Fruit fly (Drosophila melanogaster): ENCODE measurements around the gene CG1999.

Gene CG1999

DNA sequence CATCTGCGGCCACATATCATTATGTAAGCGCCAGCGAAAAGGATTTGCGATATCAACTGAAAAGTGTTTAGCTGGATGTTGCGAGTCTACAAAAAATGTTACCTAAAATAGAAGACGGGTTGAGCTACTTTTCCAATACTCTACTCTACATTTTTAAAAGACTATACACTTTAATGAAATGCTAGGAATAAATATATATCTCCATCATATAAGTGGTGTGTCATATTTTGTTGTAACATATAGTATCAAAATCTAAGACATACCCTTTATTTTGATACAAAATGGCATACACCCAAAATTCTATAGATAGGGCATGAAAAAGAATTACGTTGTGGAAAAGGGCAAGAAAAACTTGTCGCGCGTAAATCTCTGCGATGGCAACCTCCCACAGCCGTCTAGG, 15.6 kb upstream of the CG1999 start:
- TF ChIP-seq toe (GFP tag; optimal IDR thresholded peaks at IDR 0.05) = no peak
- no peak for TF ChIP-seq CG14711 (tag; optimal IDR thresholded peaks at IDR 0.05)
- TF ChIP-seq pad (GFP tag; optimal IDR thresholded peaks at IDR 0.05) = no peak
- no peak for TF ChIP-seq cic (GFP tag; optimal IDR thresholded peaks at IDR 0.05)

DNA sequence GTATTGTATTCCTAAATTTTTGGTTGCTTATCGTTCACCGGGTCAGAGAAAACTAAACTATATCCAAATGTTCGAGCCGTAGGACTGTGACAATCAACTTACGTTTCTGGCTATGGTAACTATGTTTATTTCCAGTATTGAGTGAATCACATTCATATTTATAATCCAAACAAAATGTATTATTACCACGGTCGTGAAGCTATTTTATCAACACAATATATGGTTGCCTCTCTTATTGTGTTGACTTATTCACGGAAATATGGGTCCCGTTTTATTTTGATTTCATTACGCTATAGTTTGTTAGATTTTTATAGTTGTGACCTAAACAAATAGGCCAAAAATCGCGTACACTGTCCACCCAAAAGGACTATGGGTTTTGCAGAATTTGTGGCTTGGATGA, 11.2 kb upstream of the CG1999 start, which contains the start of gene CG15034:
Gene CG15034 (minus strand): TSS at position 101 of the 400 bp plus-strand sequence.
- TF ChIP-seq CG5204 (GFP tag; optimal IDR thresholded peaks at IDR 0.05) (no peak), kay (GFP tag; ENCODE audit: borderline replicate concordance) (no peak), CG7101 (tag; optimal IDR thresholded peaks at IDR 0.05) (no peak)

DNA sequence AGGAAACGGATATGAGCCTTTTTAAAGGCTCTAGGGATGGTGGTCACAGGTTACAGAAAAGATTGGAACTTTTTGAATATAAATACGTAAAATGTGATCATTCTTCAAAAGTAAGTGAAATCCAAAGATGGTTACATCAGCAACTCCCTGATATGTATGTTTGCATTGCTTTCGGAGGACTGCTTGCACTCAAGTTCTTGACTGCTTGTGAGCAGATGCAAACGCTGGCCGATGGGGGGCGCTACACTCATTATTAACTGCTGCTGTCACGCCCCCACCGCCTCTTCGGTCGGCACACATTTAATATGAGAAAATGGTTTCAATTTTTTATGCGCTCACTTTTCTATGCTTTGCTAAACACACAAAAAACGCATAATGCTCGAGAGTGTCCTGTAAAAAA, 8.6 kb upstream of the CG1999 start:
- TF ChIP-seq CG11617 (GFP tag; optimal IDR thresholded peaks at IDR 0.05) (no peak), CG12768 (GFP tag; optimal IDR thresholded peaks at IDR 0.05) (no peak)

DNA sequence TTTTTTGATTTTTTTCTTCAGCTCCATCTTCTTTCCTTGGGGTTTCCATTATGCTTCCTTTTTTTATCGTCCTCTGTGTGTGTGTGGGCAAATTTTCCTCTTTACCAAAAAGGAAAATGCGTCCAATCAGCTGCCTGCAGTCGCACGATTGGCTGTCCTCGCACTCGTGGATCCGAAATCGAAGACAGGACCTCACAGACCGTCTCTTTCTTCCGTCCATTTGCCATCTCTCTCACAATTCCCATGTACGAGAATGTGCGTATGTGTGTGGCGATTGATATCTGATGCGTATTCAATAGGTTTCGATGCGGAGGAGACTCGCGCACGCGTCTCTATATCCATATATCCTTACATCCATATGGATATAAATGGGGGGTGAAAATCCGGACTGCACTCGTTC, 9.8 kb downstream of the CG1999 start:
- TF ChIP-seq pad (GFP tag; optimal IDR thresholded peaks at IDR 0.05) (no peak), tj (GFP tag; optimal IDR thresholded peaks at IDR 0.05) (no peak), Clk (GFP tag; optimal IDR thresholded peaks at IDR 0.05) (no peak)

DNA sequence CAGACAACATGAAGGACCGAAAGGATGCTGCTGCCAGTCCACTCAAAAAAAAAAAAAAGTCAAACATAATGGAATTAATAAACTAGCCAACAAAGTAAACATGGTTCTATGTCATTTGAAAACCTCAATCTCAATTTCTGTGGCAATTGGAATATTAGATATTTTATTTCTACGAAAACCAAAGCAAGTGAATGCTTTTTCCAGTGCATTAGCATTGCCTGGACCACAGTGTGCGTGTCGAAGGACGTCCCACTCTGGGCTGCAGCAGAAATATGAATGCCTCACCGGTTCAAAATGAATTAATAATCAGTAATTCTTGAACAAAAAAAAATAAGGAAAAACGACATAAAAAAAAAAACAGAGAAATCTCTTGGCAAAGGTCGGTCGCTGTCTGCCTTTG, 13.9 kb downstream of the CG1999 start:
- TF ChIP-seq CG12768 (GFP tag; optimal IDR thresholded peaks at IDR 0.05) (no peak), kay (GFP tag; ENCODE audit: borderline replicate concordance) (no peak), CG14711 (tag; optimal IDR thresholded peaks at IDR 0.05) (no peak), toe (GFP tag; optimal IDR thresholded peaks at IDR 0.05) (no peak), CG11617 (GFP tag; optimal IDR thresholded peaks at IDR 0.05) (no peak), bab1 (GFP tag; optimal IDR thresholded peaks at IDR 0.05) (no peak), Mnt (GFP tag; optimal IDR thresholded peaks at IDR 0.05) (no peak), CG7045 (GFP tag; optimal IDR thresholded peaks at IDR 0.05) (no peak), CG5204 (GFP tag; optimal IDR thresholded peaks at IDR 0.05) (no peak), CG7101 (tag; optimal IDR thresholded peaks at IDR 0.05) (no peak), Hr96 (GFP tag; optimal IDR thresholded peaks at IDR 0.05) (no peak), CG33017 (tag; optimal IDR thresholded peaks at IDR 0.05) (no peak), Crg-1 (GFP tag; optimal IDR thresholded peaks at IDR 0.05) (no peak)

DNA sequence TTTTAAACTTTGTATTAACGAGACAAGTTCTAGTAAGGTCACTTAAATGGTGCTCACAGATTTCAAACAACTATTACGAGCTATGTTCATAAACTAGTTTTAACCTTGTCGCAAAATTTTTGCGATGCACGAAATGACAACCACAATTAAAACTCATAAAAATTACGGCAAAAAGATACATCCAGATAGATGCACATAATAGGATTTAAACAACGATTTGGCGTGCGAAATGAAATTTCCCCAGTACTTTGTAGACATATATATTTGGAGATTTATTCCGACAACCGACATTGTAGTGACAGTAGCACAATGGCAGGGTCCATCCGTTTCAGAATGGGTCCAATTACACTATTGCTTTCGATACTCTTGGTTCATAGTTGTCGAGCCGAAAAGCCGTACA, 19.2 kb downstream of the CG1999 start, which contains the start of gene CheA7a:
Gene CheA7a (plus strand): TSS at position 301 of the 400 bp plus-strand sequence.
- TF ChIP-seq CG7101 (tag; optimal IDR thresholded peaks at IDR 0.05) (no peak), kay (GFP tag; ENCODE audit: borderline replicate concordance) (no peak), CG5204 (GFP tag; optimal IDR thresholded peaks at IDR 0.05) (no peak), Crg-1 (GFP tag; optimal IDR thresholded peaks at IDR 0.05) (no peak), cnc (optimal IDR thresholded peaks at IDR 0.05) (no peak), bab1 (GFP tag; optimal IDR thresholded peaks at IDR 0.05) (no peak), tj (GFP tag; optimal IDR thresholded peaks at IDR 0.05) (no peak), CG7045 (GFP tag; optimal IDR thresholded peaks at IDR 0.05) (no peak), pad (GFP tag; optimal IDR thresholded peaks at IDR 0.05) (no peak), CG12768 (GFP tag; optimal IDR thresholded peaks at IDR 0.05) (no peak), CG1620 (GFP tag; optimal IDR thresholded peaks at IDR 0.05) (no peak), Hr96 (GFP tag; optimal IDR thresholded peaks at IDR 0.05) (no peak), cic (GFP tag; optimal IDR thresholded peaks at IDR 0.05) (no peak)

DNA sequence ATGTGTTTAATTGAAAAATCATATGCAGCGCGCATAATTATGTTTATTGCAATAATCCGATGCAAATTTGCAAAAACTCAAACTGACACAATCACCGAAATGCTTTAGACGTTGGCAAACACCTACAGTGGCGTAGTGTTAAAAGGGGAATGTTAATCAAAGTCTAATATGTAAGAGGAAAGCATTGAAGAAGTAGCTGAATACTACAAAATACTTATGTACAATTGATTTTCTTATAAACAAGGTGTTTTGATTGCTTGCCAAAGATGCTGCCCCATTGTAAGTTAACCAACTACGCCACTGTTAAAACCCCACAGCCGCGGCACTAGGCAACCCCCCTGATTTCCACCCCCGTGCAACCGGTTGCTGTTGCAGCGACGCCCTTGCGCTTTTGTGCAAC, 21.0 kb downstream of the CG1999 start:
- TF ChIP-seq CG12768 (GFP tag; optimal IDR thresholded peaks at IDR 0.05) (no peak), bab1 (GFP tag; optimal IDR thresholded peaks at IDR 0.05) (no peak), CG5204 (GFP tag; optimal IDR thresholded peaks at IDR 0.05) (no peak), Hr96 (GFP tag; optimal IDR thresholded peaks at IDR 0.05) (no peak), CG1620 (GFP tag; optimal IDR thresholded peaks at IDR 0.05) (no peak), CG7045 (GFP tag; optimal IDR thresholded peaks at IDR 0.05) (no peak), pad (GFP tag; optimal IDR thresholded peaks at IDR 0.05) (no peak), Clk (GFP tag; optimal IDR thresholded peaks at IDR 0.05) (no peak), tj (GFP tag; optimal IDR thresholded peaks at IDR 0.05) (no peak), kay (GFP tag; ENCODE audit: borderline replicate concordance) (no peak)

DNA sequence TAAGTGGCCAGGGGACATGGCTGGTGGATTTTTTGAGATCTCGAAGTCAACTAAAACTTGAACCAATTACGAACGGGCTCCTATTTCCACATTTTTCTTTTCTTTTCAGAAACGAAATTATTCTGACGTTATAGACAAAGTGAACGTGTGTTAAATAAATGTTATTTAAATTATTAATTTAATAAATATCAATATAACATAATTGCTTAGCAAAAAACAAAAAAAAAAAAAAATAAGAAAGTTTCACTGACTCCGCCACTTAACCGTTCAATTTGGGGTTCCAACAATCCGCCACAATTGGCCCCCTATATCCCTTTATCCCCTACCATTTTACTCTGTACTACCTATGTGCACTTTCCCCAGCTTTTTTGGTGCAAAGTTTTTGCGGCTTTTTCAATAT, 24.3 kb downstream of the CG1999 start, which contains the start of gene CG42781:
Gene CG42781 (minus strand): TSS at position 101 of the 400 bp plus-strand sequence.
- no peak for TF ChIP-seq CG1620 (GFP tag; optimal IDR thresholded peaks at IDR 0.05)

DNA sequence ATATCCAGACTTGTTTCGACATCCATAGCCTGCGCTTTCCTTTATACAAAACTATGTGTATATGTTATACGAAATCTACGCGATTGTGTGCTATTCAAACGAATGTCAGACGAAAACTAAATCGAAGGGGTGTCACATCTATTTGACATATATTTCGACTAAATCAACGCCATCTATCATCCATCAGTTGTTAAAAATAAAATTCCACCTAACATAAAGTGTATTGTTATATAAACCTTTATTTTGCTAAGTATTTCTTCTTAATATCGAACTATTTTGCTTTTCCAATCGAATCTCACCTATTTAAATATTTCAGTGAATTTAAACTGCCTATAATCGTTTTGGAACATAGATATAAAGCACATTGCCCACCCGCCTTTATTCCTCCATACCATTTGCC, 44.5 kb downstream of the CG1999 start, which contains the start of gene CG15035:
Gene CG15035 (minus strand): TSS at position 101 of the 400 bp plus-strand sequence.
- no peak for TF ChIP-seq CG7101 (tag; optimal IDR thresholded peaks at IDR 0.05)
- no peak for TF ChIP-seq CG1620 (GFP tag; optimal IDR thresholded peaks at IDR 0.05)
- no peak for TF ChIP-seq Hr96 (GFP tag; optimal IDR thresholded peaks at IDR 0.05)
- TF ChIP-seq CG5204 (GFP tag; optimal IDR thresholded peaks at IDR 0.05) = no peak
- no peak for TF ChIP-seq bab1 (GFP tag; optimal IDR thresholded peaks at IDR 0.05)
